Worm (Caenorhabditis elegans): Measurements from ENCODE around the gene ttr-37.

Gene ttr-37

DNA sequence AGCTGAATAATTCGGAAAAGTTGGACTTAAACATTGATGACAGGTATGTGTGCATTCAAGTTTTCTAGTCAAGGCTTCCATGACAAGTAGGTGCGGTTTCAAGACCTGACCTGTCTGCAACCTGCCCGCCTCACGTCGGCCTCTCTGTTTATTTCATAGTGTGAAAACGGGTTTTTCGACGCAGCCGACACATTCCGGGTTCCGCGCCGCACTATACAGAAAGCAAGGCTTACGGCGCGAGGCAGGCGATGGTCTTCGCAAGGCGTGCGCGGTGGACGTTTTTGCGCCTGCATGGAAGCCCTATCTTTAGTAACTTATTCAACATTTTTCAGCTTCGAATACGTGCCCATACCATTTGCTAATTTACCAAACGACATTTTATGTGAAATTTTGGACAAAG, 35.5 kb upstream of the ttr-37 start:
- TF ChIP-seq nhr-2 (tag; optimal IDR thresholded peaks at IDR 0.05) (no peak), nhr-12 (tag; optimal IDR thresholded peaks at IDR 0.05) (no peak), cnd-1 (tag; optimal IDR thresholded peaks at IDR 0.05) (no peak), hlh-1 (tag; optimal IDR thresholded peaks at IDR 0.05) (no peak), ces-1 (GFP tag; optimal IDR thresholded peaks at IDR 0.05) (no peak), flh-1 (GFP tag; optimal IDR thresholded peaks at IDR 0.05) (no peak), ceh-39 (tag; optimal IDR thresholded peaks at IDR 0.05) (no peak), drap-1 (GFP tag; optimal IDR thresholded peaks at IDR 0.05) (no peak)

DNA sequence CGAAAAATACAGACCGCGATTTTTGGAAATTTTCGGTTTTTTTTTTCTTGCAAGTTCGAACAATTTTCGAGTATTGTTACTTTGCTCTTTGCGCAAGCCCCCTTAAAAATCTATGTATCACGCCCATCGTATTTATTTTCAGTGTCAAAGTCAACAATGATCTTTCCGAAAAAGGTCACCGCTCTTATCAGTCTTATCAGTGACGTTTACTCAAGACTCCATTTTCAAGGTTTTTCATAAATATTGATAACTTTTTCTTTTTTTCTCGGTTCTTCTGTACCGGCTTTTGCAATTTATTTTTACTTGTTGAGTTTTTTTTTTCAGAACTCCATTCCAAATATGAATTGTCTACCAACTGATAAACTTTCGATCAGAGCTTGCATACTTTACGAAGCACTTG, 34.7 kb upstream of the ttr-37 start, which contains the start of gene fbxa-190:
fbxa-190 (plus strand) TSS at position 325 of the 400 bp plus-strand sequence.
- TF ChIP-seq tbx-8 (GFP tag; optimal IDR thresholded peaks at IDR 0.05) (no peak), elt-3 (tag; optimal IDR thresholded peaks at IDR 0.05) (no peak), lin-13 (tag; optimal IDR thresholded peaks at IDR 0.05) (no peak), lsy-2 (tag; optimal IDR thresholded peaks at IDR 0.05) (no peak), unc-120 (tag; optimal IDR thresholded peaks at IDR 0.05; ENCODE audit: poor library complexity, severe bottlenecking) (no peak), ceh-83 (GFP tag; optimal IDR thresholded peaks at IDR 0.05) (no peak), ces-1 (GFP tag; optimal IDR thresholded peaks at IDR 0.05) (no peak), pha-4 (tag; optimal IDR thresholded peaks at IDR 0.05) (no peak), nhr-237 (tag; optimal IDR thresholded peaks at IDR 0.05) (no peak), cnd-1 (tag; optimal IDR thresholded peaks at IDR 0.05) (no peak), ceh-39 (tag; optimal IDR thresholded peaks at IDR 0.05) (no peak), unc-39 (tag; optimal IDR thresholded peaks at IDR 0.05) (no peak), zip-8 (tag; optimal IDR thresholded peaks at IDR 0.05) (no peak), nhr-2 (tag; optimal IDR thresholded peaks at IDR 0.05) (no peak), flh-1 (GFP tag; optimal IDR thresholded peaks at IDR 0.05) (no peak)

DNA sequence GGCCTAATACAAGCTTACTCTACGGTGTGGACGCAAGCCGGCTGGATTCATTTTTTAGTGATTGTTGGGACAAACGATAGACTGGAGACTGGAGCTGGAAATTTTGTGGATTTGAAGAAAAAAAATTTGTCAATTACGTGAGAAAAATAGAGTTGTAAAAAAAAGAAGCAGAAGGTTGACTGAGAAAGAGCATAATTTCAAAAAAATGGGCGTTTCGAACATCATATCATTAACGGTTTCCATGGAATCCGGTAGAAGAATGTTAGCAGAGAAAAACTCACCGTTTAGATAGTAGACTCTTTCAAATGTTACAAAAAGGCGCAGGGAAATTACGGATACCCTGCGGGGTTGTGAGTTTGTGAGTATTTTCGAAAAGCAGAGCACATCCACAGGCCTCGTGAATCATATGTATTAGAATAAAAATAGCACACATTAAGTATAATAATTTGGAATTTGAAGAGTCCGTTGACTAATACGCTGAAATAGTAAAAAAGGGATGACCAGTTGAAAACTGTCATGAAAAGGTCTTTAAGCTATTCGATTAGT, 33.8 kb upstream of the ttr-37 start, which contains the start of gene F56C3.7:
F56C3.7 (minus strand) TSS at position 51 of the 546 bp plus-strand sequence.
- no peak for TF ChIP-seq lin-13 (tag; optimal IDR thresholded peaks at IDR 0.05)
- TF ChIP-seq M03D4.4 (tag; optimal IDR thresholded peaks at IDR 0.05) = no peak
- no peak for TF ChIP-seq ceh-83 (GFP tag; optimal IDR thresholded peaks at IDR 0.05)
- TF ChIP-seq nhr-2 (tag; optimal IDR thresholded peaks at IDR 0.05) = no peak
- no peak for TF ChIP-seq ces-1 (GFP tag; optimal IDR thresholded peaks at IDR 0.05)
- no peak for TF ChIP-seq nhr-237 (tag; optimal IDR thresholded peaks at IDR 0.05)
- TF ChIP-seq cnd-1 (tag; optimal IDR thresholded peaks at IDR 0.05) = no peak
- TF ChIP-seq unc-62 (GFP tag; optimal IDR thresholded peaks at IDR 0.05) = no peak
- TF ChIP-seq mls-2 (tag; optimal IDR thresholded peaks at IDR 0.05) = no peak
- TF ChIP-seq nhr-76 (tag; optimal IDR thresholded peaks at IDR 0.05) = no peak

DNA sequence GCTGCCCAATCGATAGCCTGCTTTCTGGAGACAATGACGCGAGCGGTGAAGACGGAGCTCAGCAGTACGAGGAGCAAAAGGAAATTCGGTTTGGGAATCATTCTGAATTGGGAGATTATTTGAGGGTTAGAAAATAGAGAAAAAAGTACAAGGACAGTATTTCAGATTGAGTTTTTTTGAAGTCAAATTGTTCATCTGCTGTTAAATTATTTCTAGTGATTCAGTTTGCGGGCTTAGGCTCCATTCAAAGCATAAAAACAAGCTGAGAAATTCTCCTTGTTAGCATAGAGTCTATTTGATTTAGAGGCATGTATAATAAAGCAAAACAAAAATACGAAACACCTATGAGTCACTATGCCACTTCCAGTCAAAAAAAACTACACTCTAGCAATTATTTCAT, 30.4 kb upstream of the ttr-37 start, which contains the start of gene dgn-2:
dgn-2 (minus strand) TSS at position 101 of the 400 bp plus-strand sequence.
- TF ChIP-seq mab-5 (tag; optimal IDR thresholded peaks at IDR 0.05) (no peak), mls-2 (tag; optimal IDR thresholded peaks at IDR 0.05) (no peak), nhr-2 (tag; optimal IDR thresholded peaks at IDR 0.05) (no peak), tbx-8 (GFP tag; optimal IDR thresholded peaks at IDR 0.05) (no peak), lsy-2 (tag; optimal IDR thresholded peaks at IDR 0.05) (no peak), drap-1 (GFP tag; optimal IDR thresholded peaks at IDR 0.05) (no peak), snpc-4 (tag; optimal IDR thresholded peaks at IDR 0.05) (no peak), ceh-43 (GFP tag; optimal IDR thresholded peaks at IDR 0.05) (no peak), nhr-12 (tag; optimal IDR thresholded peaks at IDR 0.05) (no peak), flh-1 (GFP tag; optimal IDR thresholded peaks at IDR 0.05) (no peak), lin-32 (GFP tag; optimal IDR thresholded peaks at IDR 0.05) (no peak), ces-1 (GFP tag; optimal IDR thresholded peaks at IDR 0.05) (no peak), mep-1 (tag; optimal IDR thresholded peaks at IDR 0.05) (no peak), hlh-1 (tag; optimal IDR thresholded peaks at IDR 0.05) (no peak), nhr-237 (tag; optimal IDR thresholded peaks at IDR 0.05) (no peak), ztf-11 (tag; optimal IDR thresholded peaks at IDR 0.05) (no peak)

DNA sequence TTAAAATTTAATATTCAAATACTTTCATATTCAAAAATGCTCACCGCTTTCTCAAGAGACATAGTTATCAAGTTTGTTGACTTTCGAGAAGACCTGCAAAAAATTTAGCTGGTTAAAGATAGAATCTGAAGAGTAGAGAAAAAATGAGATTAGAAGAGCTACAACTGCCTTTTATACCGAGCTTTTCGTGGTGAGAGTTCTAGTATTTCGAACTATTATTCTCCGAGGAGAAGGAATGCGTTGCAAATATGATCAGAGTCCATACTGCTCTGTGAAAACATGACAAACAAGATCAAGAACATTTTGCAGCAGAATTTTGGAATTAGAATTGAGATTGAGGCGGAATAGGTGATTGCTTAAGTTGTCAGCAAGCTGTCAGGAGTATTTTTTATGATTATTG, 23.7 kb upstream of the ttr-37 start, which contains the start of gene F56C3.4:
F56C3.4 (minus strand) TSS at position 101 of the 400 bp plus-strand sequence.
- no peak for TF ChIP-seq nhr-76 (tag; optimal IDR thresholded peaks at IDR 0.05)
- TF ChIP-seq lsy-2 (tag; optimal IDR thresholded peaks at IDR 0.05) = no peak
- TF ChIP-seq sptf-1 (tag; optimal IDR thresholded peaks at IDR 0.05) = no peak
- no peak for TF ChIP-seq mab-5 (tag; optimal IDR thresholded peaks at IDR 0.05)
- no peak for TF ChIP-seq ceh-39 (tag; optimal IDR thresholded peaks at IDR 0.05)
- no peak for TF ChIP-seq lin-32 (GFP tag; optimal IDR thresholded peaks at IDR 0.05)
- no peak for TF ChIP-seq ztf-11 (tag; optimal IDR thresholded peaks at IDR 0.05)
- TF ChIP-seq lin-13 (tag; optimal IDR thresholded peaks at IDR 0.05) = no peak
- no peak for TF ChIP-seq sem-2 (GFP tag; optimal IDR thresholded peaks at IDR 0.05)
- no peak for TF ChIP-seq drap-1 (GFP tag; optimal IDR thresholded peaks at IDR 0.05)
- no peak for TF ChIP-seq tbx-8 (GFP tag; optimal IDR thresholded peaks at IDR 0.05)
- TF ChIP-seq hlh-1 (tag; optimal IDR thresholded peaks at IDR 0.05) = no peak
- TF ChIP-seq elt-3 (tag; optimal IDR thresholded peaks at IDR 0.05) = no peak
- no peak for TF ChIP-seq zip-8 (tag; optimal IDR thresholded peaks at IDR 0.05)
- TF ChIP-seq nhr-2 (tag; optimal IDR thresholded peaks at IDR 0.05) = no peak

Data from whole organism, mixed stage, embryonic.